Worm (Caenorhabditis elegans) whole organism, L2 larva: ENCODE measurements around the gene Y73B6BL.289.

ENCODE experiments used
- crh-2 ChIP-seq: sonication (generic microtip); optimal IDR thresholded peaks from 2 replicates; lab custom pipeline; 2017; ENCODE audit warnings: missing biosample characterization, missing genetic modification characterization
- egl-27 ChIP-seq: sonication (generic microtip); optimal IDR thresholded peaks from 3 replicates; lab custom pipeline; 2017; ENCODE audit warnings: missing biosample characterization, missing genetic modification reagents, missing genetic modification characterization
- fos-1 ChIP-seq: fragments of 150-350 bp; optimal IDR thresholded peaks from 2 replicates; lab custom pipeline; 2014; ENCODE audit warnings: missing biosample characterization, missing genetic modification characterization
- lin-13 ChIP-seq: fragments of 150-350 bp; optimal IDR thresholded peaks from 2 replicates; lab custom pipeline; 2014; ENCODE audit warnings: missing biosample characterization, missing genetic modification reagents, missing genetic modification characterization
- lin-39 ChIP-seq: fragments of 150-350 bp; optimal IDR thresholded peaks from 2 replicates; lab custom pipeline; 2014; ENCODE audit warnings: missing biosample characterization, missing genetic modification reagents, missing genetic modification characterization
- nhr-11 ChIP-seq: fragments of 150-350 bp; optimal IDR thresholded peaks from 2 replicates; lab custom pipeline; 2014; ENCODE audit warnings: missing biosample characterization, missing genetic modification characterization
- unc-39 ChIP-seq: fragments of 150-350 bp; optimal IDR thresholded peaks from 2 replicates; lab custom pipeline; 2014; ENCODE audit warnings: missing biosample characterization, missing genetic modification characterization
- ztf-4 ChIP-seq: fragments of 150-350 bp; optimal IDR thresholded peaks from 2 replicates; lab custom pipeline; 2014; ENCODE audit warnings: missing biosample characterization, missing genetic modification characterization

DNA sequence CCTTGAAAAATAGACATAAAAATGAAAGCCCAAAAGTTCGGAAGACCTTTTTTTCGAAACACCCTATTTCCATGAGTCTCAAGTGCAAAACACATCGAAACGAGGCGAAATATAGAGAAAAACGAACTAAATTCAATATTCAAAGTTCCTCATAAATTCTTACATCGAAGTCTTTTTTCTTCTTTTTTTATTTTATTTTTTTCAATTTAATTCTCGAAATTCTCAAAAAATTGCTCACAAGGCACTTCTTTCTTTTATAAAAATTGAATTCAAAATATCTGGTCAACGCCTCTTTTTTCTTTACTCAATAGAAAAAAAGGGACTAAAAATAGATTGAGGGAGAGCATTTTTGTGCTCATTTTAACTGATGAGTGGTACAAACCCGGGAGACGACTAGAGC is 47.9 kb downstream of the Y73B6BL.289 start:
- TF ChIP-seq lin-13 (GFP tag; lab: Kevin White, UChicago) (no peak), fos-1 (tag; lab: Kevin White, UChicago) (no peak), ztf-4 (tag; lab: Kevin White, UChicago) (no peak), nhr-11 (tag; lab: Kevin White, UChicago) (no peak), crh-2 (tag; lab: Kevin White, UChicago) (no peak), unc-39 (tag; lab: Kevin White, UChicago) (no peak), egl-27 (tag; lab: Kevin White, UChicago) (no peak), lin-39 (no peak)
